Fruit fly (Drosophila melanogaster) whole organism, wandering third instar larva: ENCODE results near the gene Axs.
A peak's percentile ranks its signal among the peaks of the same experiment; 100 is the strongest.

ENCODE experiments used
- CG32264 ChIP-seq: fragments of 200-800 bp; sonication (Bioruptor generic); optimal IDR thresholded peaks from 2 replicates; lab custom pipeline; 2016; ENCODE audit warnings: missing biosample characterization, missing genetic modification characterization
- Dif ChIP-seq: fragments of 200-275, 200-300 bp; sonication (Bioruptor generic); optimal IDR thresholded peaks from 2 replicates; lab custom pipeline; 2018; ENCODE audit warnings: missing biosample characterization, missing genetic modification characterization; ENCODE audit not compliant: partially characterized antibody
- Hr78 ChIP-seq: fragments of >200 bp; optimal IDR thresholded peaks from 2 replicates; lab custom pipeline; 2017; ENCODE audit warnings: missing biosample characterization, missing genetic modification characterization
- Jra ChIP-seq: sonication (Bioruptor generic); optimal IDR thresholded peaks from 2 replicates; lab custom pipeline; 2016; ENCODE audit warnings: missing biosample characterization, missing genetic modification characterization
- Mio ChIP-seq: sonication (Bioruptor generic); optimal IDR thresholded peaks from 2 replicates; lab custom pipeline; 2016; ENCODE audit warnings: missing biosample characterization, missing genetic modification characterization
- Myc ChIP-seq: fragments of >200 bp; optimal IDR thresholded peaks from 2 replicates; lab custom pipeline; 2017
- N ChIP-seq: fragments of >200 bp; optimal IDR thresholded peaks from 2 replicates; lab custom pipeline; 2018; ENCODE audit warnings: missing biosample characterization, missing external identifiers, missing genetic modification characterization
- OdsH ChIP-seq: fragments of 200-800 bp; sonication (Bioruptor generic); optimal IDR thresholded peaks from 2 replicates; lab custom pipeline; 2016; ENCODE audit warnings: missing biosample characterization, mild to moderate bottlenecking, missing genetic modification characterization
- Sp1 ChIP-seq: fragments of 200-800 bp; sonication (Bioruptor generic); optimal IDR thresholded peaks from 3 replicates; lab custom pipeline; 2019; ENCODE audit warnings: missing biosample characterization, mild to moderate bottlenecking, missing genetic modification characterization, moderate library complexity
- dmrt93B ChIP-seq: fragments of 200-800 bp; sonication (Bioruptor generic); optimal IDR thresholded peaks from 2 replicates; lab custom pipeline; 2018; ENCODE audit warnings: missing biosample characterization, mild to moderate bottlenecking, missing genetic modification characterization
- fru ChIP-seq: fragments of 200-800 bp; sonication (Bioruptor generic); optimal IDR thresholded peaks from 3 replicates; lab custom pipeline; 2016; ENCODE audit warnings: missing biosample characterization, mild to moderate bottlenecking, missing genetic modification characterization
- h ChIP-seq: fragments of 200-800 bp; sonication (Bioruptor generic); optimal IDR thresholded peaks from 3 replicates; lab custom pipeline; 2016; ENCODE audit warnings: missing biosample characterization, mild to moderate bottlenecking, missing genetic modification characterization
- psq ChIP-seq: fragments of 200-800 bp; sonication (Bioruptor generic); optimal IDR thresholded peaks from 3 replicates; lab custom pipeline; 2017; ENCODE audit warnings: missing biosample characterization, mild to moderate bottlenecking, missing genetic modification characterization, moderate library complexity
- usp ChIP-seq: fragments of >200 bp; optimal IDR thresholded peaks from 2 replicates; lab custom pipeline; 2017; ENCODE audit warnings: missing biosample characterization, missing genetic modification characterization

dm6 chrX:16694477-16694876, 10.8 kb upstream of the Axs start:
- TF ChIP-seq fru (GFP tag; lab: Kevin White, UChicago) (peak; percentile 23), OdsH (GFP tag; lab: Kevin White, UChicago) (no peak), psq (GFP tag; lab: Kevin White, UChicago) (no peak), usp (GFP tag; lab: Kevin White, UChicago) (no peak), Sp1 (no peak), dmrt93B (GFP tag; lab: Kevin White, UChicago) (no peak), h (GFP tag; lab: Kevin White, UChicago) (no peak), N (no peak), Hr78 (no peak), Dif (GFP tag; lab: Kevin White, UChicago) (no peak), CG32264 (GFP tag; lab: Kevin White, UChicago) (no peak), Mio (no peak), Jra (GFP tag; lab: Kevin White, UChicago) (no peak), Myc (lab: Kevin White, UChicago) (no peak)
